Comparison of ENCODE assay signal across 2 worm cellular contexts in the genomic region with DNA sequence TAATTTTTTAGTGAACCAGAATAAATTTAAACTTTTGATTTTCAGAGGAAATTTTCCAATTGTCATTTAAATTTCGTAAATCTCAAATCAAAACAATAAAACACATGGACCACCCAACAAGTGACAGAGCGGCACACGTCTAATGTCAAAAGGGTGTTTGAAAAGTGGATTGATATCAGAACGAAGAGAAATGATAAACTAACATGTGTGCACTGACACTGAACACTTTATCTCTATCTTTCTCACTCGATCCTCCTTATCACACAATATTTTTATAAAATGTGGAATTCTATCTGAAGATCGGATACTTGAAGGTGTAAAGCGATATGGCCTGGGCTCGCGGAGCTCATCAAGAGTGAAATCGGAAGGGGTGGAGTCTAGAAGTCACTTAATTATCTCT.
TF ChIP-seq lines count a peak whose summit lies in the region.

No protein-coding gene starts in this region.

TF ChIP-seq in whole organism, late embryonic, 69 proteins besides CTCF, POLR2A, EP300 and RAD21:
- no peak for TF ChIP-seq ceh-9 (tag; optimal IDR thresholded peaks at IDR 0.05; lab: Kevin White, UChicago)
- TF ChIP-seq hlh-30 (tag; optimal IDR thresholded peaks at IDR 0.05; lab: Kevin White, UChicago; ENCODE audit: insufficient read depth) = no peak
- no peak for TF ChIP-seq hlh-8 (tag; optimal IDR thresholded peaks at IDR 0.05; lab: Kevin White, UChicago)
- TF ChIP-seq che-1 (tag; optimal IDR thresholded peaks at IDR 0.05; lab: Kevin White, UChicago) = no peak
- TF ChIP-seq pha-2 (tag; optimal IDR thresholded peaks at IDR 0.05; lab: Kevin White, UChicago) = no peak
- no peak for TF ChIP-seq elt-4 (tag; optimal IDR thresholded peaks at IDR 0.05; lab: Kevin White, UChicago)
- TF ChIP-seq K09A11.1 (tag; optimal IDR thresholded peaks at IDR 0.05; lab: Kevin White, UChicago; ENCODE audit: insufficient read depth) = no peak
- no peak for TF ChIP-seq dmd-4 (tag; optimal IDR thresholded peaks at IDR 0.05; lab: Kevin White, UChicago; ENCODE audit: borderline replicate concordance)
- TF ChIP-seq ceh-34 (tag; optimal IDR thresholded peaks at IDR 0.05; lab: Kevin White, UChicago) = peak; percentile 30
- TF ChIP-seq odd-2 (tag; optimal IDR thresholded peaks at IDR 0.05; lab: Kevin White, UChicago) = no peak
- TF ChIP-seq unc-55 (GFP tag; optimal IDR thresholded peaks at IDR 0.05; lab: Kevin White, UChicago) = peak; percentile 51
- no peak for TF ChIP-seq hlh-15 (tag; optimal IDR thresholded peaks at IDR 0.05; lab: Kevin White, UChicago)
- TF ChIP-seq ahr-1 (tag; optimal IDR thresholded peaks at IDR 0.05; lab: Kevin White, UChicago) = no peak
- no peak for TF ChIP-seq unc-86 (tag; optimal IDR thresholded peaks at IDR 0.05; lab: Kevin White, UChicago)
- TF ChIP-seq C08G9.2 (tag; optimal IDR thresholded peaks at IDR 0.05; lab: Kevin White, UChicago) = no peak
- no peak for TF ChIP-seq eyg-1 (tag; optimal IDR thresholded peaks at IDR 0.05; lab: Kevin White, UChicago)

TF ChIP-seq in whole organism, mixed stage, embryonic, 35 proteins besides CTCF, POLR2A, EP300 and RAD21:
- TF ChIP-seq hlh-1 (tag; optimal IDR thresholded peaks at IDR 0.05; lab: Kevin White, UChicago) (peak; percentile 40), ceh-39 (tag; optimal IDR thresholded peaks at IDR 0.05; lab: Kevin White, UChicago) (no peak), nhr-237 (tag; optimal IDR thresholded peaks at IDR 0.05; lab: Kevin White, UChicago) (no peak), unc-62 (GFP tag; optimal IDR thresholded peaks at IDR 0.05; lab: Kevin White, UChicago) (peak; percentile 57), lin-32 (GFP tag; optimal IDR thresholded peaks at IDR 0.05; lab: Kevin White, UChicago) (no peak), mep-1 (tag; optimal IDR thresholded peaks at IDR 0.05; lab: Kevin White, UChicago) (no peak), tbx-8 (GFP tag; optimal IDR thresholded peaks at IDR 0.05; lab: Kevin White, UChicago) (no peak)
